Worm (Caenorhabditis elegans): ENCODE measurements around the gene K02D3.2.

K02D3.2 gene

ce11 chrX:13660206-13660605 lies 51.6 kb downstream of the K02D3.2 start, which contains the start of gene C04A11.1:
Gene C04A11.1, plus strand, starts transcription at chrX:13660506.
- TF ChIP-seq php-3 (GFP tag; IDR thresholded peaks at IDR 0.05) (no peak), mxl-3 (GFP tag; optimal IDR thresholded peaks at IDR 0.05) (no peak), nhr-48 (tag; optimal IDR thresholded peaks at IDR 0.05) (no peak), lin-1 (GFP tag; IDR thresholded peaks at IDR 0.05) (no peak), dmd-9 (GFP tag; IDR thresholded peaks at IDR 0.05) (no peak), Y105C5A.15 (GFP tag; IDR thresholded peaks at IDR 0.05) (no peak), fos-1 (tag; optimal IDR thresholded peaks at IDR 0.05) (no peak), nhr-6 (tag; optimal IDR thresholded peaks at IDR 0.05) (no peak), F37D6.2 (tag; optimal IDR thresholded peaks at IDR 0.05) (no peak), dmd-8 (GFP tag; IDR thresholded peaks at IDR 0.05) (no peak), mdl-1 (tag; optimal IDR thresholded peaks at IDR 0.05) (no peak), zip-11 (GFP tag; IDR thresholded peaks at IDR 0.05) (no peak), hlh-30 (tag; optimal IDR thresholded peaks at IDR 0.05; ENCODE audit: insufficient read depth) (no peak), nhr-42 (GFP tag; IDR thresholded peaks at IDR 0.05) (no peak), T20F7.1 (GFP tag; optimal IDR thresholded peaks at IDR 0.05) (no peak), lir-3 (tag; optimal IDR thresholded peaks at IDR 0.05) (no peak), nhr-77 (tag; optimal IDR thresholded peaks at IDR 0.05) (no peak), mes-2 (tag; optimal IDR thresholded peaks at IDR 0.05; ENCODE audit: poor library complexity, severe bottlenecking) (no peak)

All from whole organism, L4 larva.